Worm (Caenorhabditis elegans) whole organism, L3 larva: ENCODE measurements around the gene lbp-4.

Source experiments
- R02D3.7 ChIP-seq: fragments of 150-350 bp; optimal IDR thresholded peaks from 2 replicates; lab custom pipeline; 2014; ENCODE audit warnings: missing biosample characterization, missing genetic modification characterization
- aly-2 ChIP-seq: fragments of 150-350 bp; optimal IDR thresholded peaks from 2 replicates; lab custom pipeline; 2014; ENCODE audit warnings: missing biosample characterization, missing genetic modification characterization
- ama-1 ChIP-seq: fragments of 150-350 bp; optimal IDR thresholded peaks from 2 replicates; lab custom pipeline; 2018
- ceh-16 ChIP-seq: sonication (generic microtip); optimal IDR thresholded peaks from 2 replicates; lab custom pipeline; 2017; ENCODE audit warnings: missing biosample characterization, missing genetic modification characterization
- ceh-28 ChIP-seq: fragments of 150-350 bp; optimal IDR thresholded peaks from 2 replicates; lab custom pipeline; 2014; ENCODE audit warnings: missing biosample characterization, missing genetic modification reagents, missing genetic modification characterization
- ceh-9 ChIP-seq: sonication (generic microtip); optimal IDR thresholded peaks from 2 replicates; lab custom pipeline; 2018; ENCODE audit warnings: missing biosample characterization, missing genetic modification characterization
- daf-12 ChIP-seq: fragments of 150-350 bp; optimal IDR thresholded peaks from 2 replicates; lab custom pipeline; 2014; ENCODE audit warnings: missing biosample characterization, missing genetic modification reagents, missing genetic modification characterization
- egl-27 ChIP-seq: sonication (generic microtip); optimal IDR thresholded peaks from 4 replicates; lab custom pipeline; 2017; ENCODE audit warnings: missing biosample characterization, missing genetic modification reagents, missing genetic modification characterization
- egl-5 ChIP-seq: fragments of 150-350 bp; optimal IDR thresholded peaks from 2 replicates; lab custom pipeline; 2017; ENCODE audit warnings: missing biosample characterization, missing genetic modification reagents, missing genetic modification characterization, inconsistent platforms
- elt-1 ChIP-seq: fragments of 150-350 bp; optimal IDR thresholded peaks from 2 replicates; lab custom pipeline; 2014; ENCODE audit warnings: missing biosample characterization, missing genetic modification characterization
- elt-2 ChIP-seq: sonication (generic microtip); optimal IDR thresholded peaks from 2 replicates; lab custom pipeline; 2016; ENCODE audit warnings: missing genetic modification reagents, mild to moderate bottlenecking, missing genetic modification characterization, missing compliant biosample characterization
- elt-3 ChIP-seq, 3 experiments: fragments of 150-350 bp in 1 of 3; sonication (generic microtip) in 2 of 3; optimal IDR thresholded peaks; 2 replicates in 2 of 3; 4 replicates in 1 of 3; lab custom pipeline; 2014 to 2017; ENCODE audit warnings: missing biosample characterization in 3 of 3, missing genetic modification characterization in 3 of 3
- eor-1 ChIP-seq, 2 experiments: fragments of 150-350 bp; optimal IDR thresholded peaks; 2 replicates each; lab custom pipeline; 2014 to 2018; ENCODE audit warnings: missing biosample characterization in 2 of 2, missing genetic modification characterization in 2 of 2
- fkh-2 ChIP-seq: fragments of 150-350 bp; optimal IDR thresholded peaks from 2 replicates; lab custom pipeline; 2014; ENCODE audit warnings: missing biosample characterization, missing genetic modification reagents, missing genetic modification characterization
- fos-1 ChIP-seq: fragments of 150-350 bp; optimal IDR thresholded peaks from 2 replicates; lab custom pipeline; 2014; ENCODE audit warnings: missing biosample characterization, missing genetic modification characterization
- hmg-11 ChIP-seq: sonication (generic microtip); optimal IDR thresholded peaks from 2 replicates; lab custom pipeline; 2016; ENCODE audit warnings: missing genetic modification characterization, missing compliant biosample characterization
- jun-1 ChIP-seq: fragments of 150-350 bp; optimal IDR thresholded peaks from 2 replicates; lab custom pipeline; 2014; ENCODE audit warnings: missing biosample characterization, missing genetic modification reagents, missing genetic modification characterization
- lin-15B ChIP-seq: fragments of 150-350 bp; optimal IDR thresholded peaks from 2 replicates; lab custom pipeline; 2014; ENCODE audit warnings: missing biosample characterization, missing genetic modification characterization
- lsy-12 ChIP-seq: sonication (generic microtip); optimal IDR thresholded peaks from 2 replicates; lab custom pipeline; 2016; ENCODE audit warnings: mild to moderate bottlenecking, missing genetic modification characterization, missing compliant biosample characterization
- mdl-1 ChIP-seq: fragments of 150-350 bp; optimal IDR thresholded peaks from 2 replicates; lab custom pipeline; 2014; ENCODE audit warnings: missing biosample characterization, missing genetic modification characterization
- mml-1 ChIP-seq: fragments of 150-350 bp; sonication (generic microtip); optimal IDR thresholded peaks from 3 replicates; lab custom pipeline; 2014; ENCODE audit warnings: missing biosample characterization, missing genetic modification characterization
- nfya-1 ChIP-seq: sonication (generic microtip); optimal IDR thresholded peaks from 2 replicates; lab custom pipeline; 2017; ENCODE audit warnings: missing genetic modification characterization, mild to moderate bottlenecking, missing compliant biosample characterization, antibody characterized with exemption, moderate library complexity; ENCODE audit not compliant: insufficient read depth
- nhr-11 ChIP-seq: fragments of 150-350 bp; optimal IDR thresholded peaks from 2 replicates; lab custom pipeline; 2014; ENCODE audit warnings: missing biosample characterization, missing genetic modification characterization
- nhr-12 ChIP-seq: fragments of 150-350 bp; optimal IDR thresholded peaks from 2 replicates; lab custom pipeline; 2014; ENCODE audit warnings: missing biosample characterization, missing genetic modification characterization
- nhr-23 ChIP-seq: fragments of 150-350 bp; optimal IDR thresholded peaks from 2 replicates; lab custom pipeline; 2014; ENCODE audit warnings: missing biosample characterization, missing genetic modification reagents, missing genetic modification characterization
- nhr-25 ChIP-seq: sonication (generic microtip); optimal IDR thresholded peaks from 2 replicates; lab custom pipeline; 2017; ENCODE audit warnings: missing biosample characterization, missing genetic modification characterization
- nhr-43 ChIP-seq: sonication (generic microtip); optimal IDR thresholded peaks from 2 replicates; lab custom pipeline; 2016; ENCODE audit warnings: mild to moderate bottlenecking, missing genetic modification characterization, missing compliant biosample characterization; ENCODE audit not compliant: poor library complexity, severe bottlenecking
- pha-4 ChIP-seq: fragments of 150-350 bp; optimal IDR thresholded peaks from 2 replicates; lab custom pipeline; 2014; ENCODE audit warnings: missing biosample characterization, missing genetic modification reagents, missing genetic modification characterization
- pqm-1 ChIP-seq: fragments of 150-350 bp; optimal IDR thresholded peaks from 2 replicates; lab custom pipeline; 2017; ENCODE audit warnings: missing biosample characterization, missing genetic modification characterization, inconsistent platforms
- skn-1 ChIP-seq: fragments of 150-350 bp; optimal IDR thresholded peaks from 2 replicates; lab custom pipeline; 2014; ENCODE audit warnings: missing biosample characterization, missing genetic modification characterization
- snpc-4 ChIP-seq: fragments of 150-350 bp; optimal IDR thresholded peaks from 2 replicates; lab custom pipeline; 2014; ENCODE audit warnings: missing biosample characterization, missing genetic modification characterization
- tbx-2 ChIP-seq: sonication (generic microtip); optimal IDR thresholded peaks from 2 replicates; lab custom pipeline; 2016; ENCODE audit warnings: mild to moderate bottlenecking, missing genetic modification characterization, missing compliant biosample characterization
- unc-39 ChIP-seq: sonication (generic microtip); optimal IDR thresholded peaks from 4 replicates; lab custom pipeline; 2017; ENCODE audit warnings: missing biosample characterization, missing genetic modification characterization
- unc-62 ChIP-seq: fragments of 150-350 bp; sonication (generic microtip); optimal IDR thresholded peaks from 4 replicates; lab custom pipeline; 2014; ENCODE audit warnings: missing biosample characterization, missing genetic modification reagents, missing genetic modification characterization
- zag-1 ChIP-seq: fragments of 150-350 bp; optimal IDR thresholded peaks from 2 replicates; lab custom pipeline; 2014; ENCODE audit warnings: missing biosample characterization, missing genetic modification characterization
- ztf-11 ChIP-seq: fragments of 150-350 bp; optimal IDR thresholded peaks from 2 replicates; lab custom pipeline; 2014; ENCODE audit warnings: missing biosample characterization, missing genetic modification characterization
- ztf-4 ChIP-seq: fragments of 150-350 bp; optimal IDR thresholded peaks from 2 replicates; lab custom pipeline; 2014; ENCODE audit warnings: missing biosample characterization, missing genetic modification characterization

The lbp-4 gene

DNA sequence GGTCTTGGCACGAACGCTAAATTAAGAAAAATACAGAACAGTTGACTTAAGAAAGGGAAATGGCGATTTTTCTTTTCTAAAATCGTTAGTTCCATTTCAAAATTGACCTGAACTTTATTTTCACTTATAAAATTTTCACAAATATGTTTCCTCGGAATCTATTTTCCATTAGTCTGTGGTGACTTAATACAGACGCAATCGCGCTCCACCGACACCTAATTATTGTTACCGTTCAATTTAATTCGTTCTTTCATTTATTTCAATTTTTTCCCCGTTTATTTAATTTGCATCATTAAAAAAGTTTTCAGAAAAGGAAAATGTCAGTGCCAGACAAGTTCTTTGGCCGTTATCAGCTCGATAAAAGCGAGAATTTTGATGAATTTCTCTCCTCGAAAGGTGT is at the start of gene lbp-4:
Gene lbp-4 (plus strand): TSS at position 309 of the 400 bp plus-strand sequence.
- TF ChIP-seq pqm-1 (tag; lab: Kevin White, UChicago) (peak; percentile 37), elt-2 (tag; lab: Kevin White, UChicago) (peak; percentile 39), unc-62 (GFP tag; lab: Kevin White, UChicago) (no peak), nhr-23 (peak; percentile 54), nfya-1 (tag; lab: Kevin White, UChicago) (peak; percentile 50), elt-3 (tag; optimal IDR thresholded peaks at IDR 0.05; lab: Kevin White, UChicago) (no peak), lin-15B (tag; lab: Kevin White, UChicago) (peak; percentile 51), pha-4 (tag; lab: Kevin White, UChicago) (peak; percentile 73), snpc-4 (peak; percentile 19)
- TF ChIP-seq, all 47 proteins: peak for 7

DNA sequence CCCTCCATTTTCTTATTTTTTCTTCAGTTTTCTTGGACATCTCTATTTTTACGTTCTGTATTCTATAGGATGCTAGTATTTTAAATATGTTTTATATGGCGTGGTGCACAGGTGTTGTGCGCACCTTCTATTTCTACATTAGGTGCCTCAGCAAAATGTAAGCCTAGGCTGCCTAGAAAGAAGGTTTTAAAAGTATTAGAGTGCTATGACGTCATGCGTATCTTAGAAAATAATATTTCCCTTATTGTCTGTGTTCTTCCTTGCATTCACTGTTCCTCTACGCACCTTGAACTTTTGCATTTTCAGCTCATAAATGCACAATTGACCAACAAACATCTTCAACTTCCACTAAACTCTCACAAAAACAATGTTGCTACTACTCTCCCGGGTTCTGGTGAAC is 49.4 kb upstream of the lbp-4 start, which contains the start of gene frpr-3:
Gene frpr-3 (plus strand): TSS at position 301 of the 400 bp plus-strand sequence.
- TF ChIP-seq lsy-12 (tag; lab: Kevin White, UChicago) (no peak), zag-1 (tag; lab: Kevin White, UChicago) (no peak), skn-1 (tag; lab: Kevin White, UChicago) (no peak), nfya-1 (tag; lab: Kevin White, UChicago) (no peak), ztf-11 (no peak), ceh-9 (tag; lab: Kevin White, UChicago) (no peak)

DNA sequence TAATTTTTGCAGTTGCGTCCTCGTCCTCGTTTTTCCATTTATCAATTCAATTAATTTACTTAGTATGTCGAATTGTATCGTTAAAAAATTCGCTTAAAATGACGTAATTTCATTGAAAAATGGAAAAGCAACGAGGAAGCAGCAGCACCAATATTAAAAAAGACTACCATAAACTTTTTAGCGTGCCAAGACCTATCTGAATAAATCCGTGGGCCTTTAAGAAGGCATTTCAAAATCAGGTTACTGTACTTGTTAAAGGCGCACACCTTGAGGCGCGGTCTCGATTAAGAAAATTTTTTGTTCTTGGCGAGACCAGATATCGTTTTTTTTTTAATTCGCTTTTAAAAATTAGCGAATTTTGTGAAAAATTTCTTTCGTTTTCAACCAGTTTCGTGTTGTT is 46.7 kb upstream of the lbp-4 start:
- TF ChIP-seq pqm-1 (tag; lab: Kevin White, UChicago), result no peak
- TF ChIP-seq nhr-11, result no peak
- no peak for TF ChIP-seq eor-1 (tag; optimal IDR thresholded peaks at IDR 0.05; lab: Kevin White, UChicago)
- TF ChIP-seq nhr-23, result no peak
- TF ChIP-seq aly-2 (tag; lab: Kevin White, UChicago), result no peak
- no peak for TF ChIP-seq fos-1 (tag; lab: Kevin White, UChicago)
- no peak for TF ChIP-seq skn-1 (tag; lab: Kevin White, UChicago)
- TF ChIP-seq ztf-4 (tag; lab: Kevin White, UChicago), result no peak
- TF ChIP-seq, all 47 proteins: peak for 0

DNA sequence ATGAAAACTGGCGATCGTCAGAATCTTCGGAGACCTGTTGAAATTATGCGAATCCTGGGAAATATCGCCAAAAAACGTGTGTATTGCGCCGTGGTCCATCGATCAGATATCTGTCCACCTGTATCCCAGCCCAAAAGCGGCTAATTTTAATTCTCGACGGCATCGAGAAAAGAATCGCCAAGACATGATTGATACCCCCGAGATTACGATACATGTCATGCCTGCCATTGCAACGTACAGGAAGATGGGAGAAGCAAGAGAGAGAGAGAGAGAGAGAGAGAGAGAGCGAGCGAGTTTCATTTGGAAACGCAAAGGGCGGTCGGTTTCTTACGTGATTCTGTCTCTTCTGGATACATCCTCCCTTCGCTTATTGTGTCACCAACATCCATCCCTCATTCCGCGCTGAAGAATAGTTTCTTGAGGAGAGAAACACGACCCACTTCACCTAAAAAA is 46.2 kb upstream of the lbp-4 start, which contains the start of gene grl-10:
Gene grl-10 (plus strand): TSS at position 403 of the 453 bp plus-strand sequence.
- peak; percentile 61 for TF ChIP-seq nhr-43 (tag; lab: Kevin White, UChicago)
- no peak for TF ChIP-seq ceh-9 (tag; lab: Kevin White, UChicago)

DNA sequence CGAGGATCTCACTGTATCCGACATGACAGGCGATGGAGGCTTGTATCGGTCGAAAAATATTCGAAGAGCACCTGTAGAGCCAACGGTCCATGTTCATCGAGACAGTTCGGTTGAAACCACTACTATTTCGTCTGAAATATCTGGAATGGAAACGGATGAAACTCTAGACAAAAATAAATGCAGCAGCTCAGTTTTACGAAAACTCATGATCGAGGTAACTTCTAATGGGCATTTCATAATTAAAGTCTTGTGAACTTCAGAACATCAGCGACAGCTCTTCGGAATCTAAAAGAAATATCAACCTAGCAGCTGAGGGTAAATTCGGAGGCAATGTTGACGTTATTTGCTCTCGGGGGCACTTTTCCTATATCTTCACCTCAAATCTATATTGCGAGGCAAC is 45.2 kb upstream of the lbp-4 start:
- TF ChIP-seq jun-1, result no peak
- TF ChIP-seq nhr-43 (tag; lab: Kevin White, UChicago), result peak; percentile 47
- no peak for TF ChIP-seq lsy-12 (tag; lab: Kevin White, UChicago)
- peak; percentile 32 for TF ChIP-seq ama-1
- TF ChIP-seq mml-1 (tag; lab: Kevin White, UChicago), result no peak
- TF ChIP-seq elt-3 (tag; optimal IDR thresholded peaks at IDR 0.05; lab: Kevin White, UChicago), result no peak

DNA sequence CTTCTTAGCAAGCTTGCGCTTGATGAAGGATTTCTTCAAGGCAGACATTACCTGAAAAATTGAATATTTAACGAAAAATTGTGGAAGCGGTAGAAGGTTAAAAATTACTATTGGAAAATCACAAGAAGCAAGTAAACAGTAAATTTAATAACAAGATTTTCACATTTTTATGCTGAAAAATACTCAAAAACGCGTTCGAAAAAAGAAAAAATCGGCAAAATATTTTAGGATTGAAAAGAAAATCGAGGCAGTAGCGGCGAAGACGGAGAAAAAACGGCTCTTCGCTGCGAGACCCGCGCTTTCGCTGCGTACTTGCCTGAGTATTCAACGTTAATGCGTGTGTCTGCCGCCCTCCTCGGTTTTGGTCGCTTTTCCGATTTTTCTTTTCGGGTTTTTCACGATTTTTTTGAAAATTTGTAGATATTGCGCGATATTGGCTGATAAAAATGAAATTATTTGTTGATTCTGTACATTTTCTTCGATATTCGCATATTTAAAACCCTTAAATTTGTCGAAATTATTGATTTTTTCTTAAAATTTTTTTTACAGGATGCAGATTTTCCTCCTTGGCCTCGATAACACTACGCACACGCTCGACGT is 44.2 kb upstream of the lbp-4 start, which contains the start of the genes rpl-39 and rps-30:
Gene rpl-39 (minus strand): TSS at position 51 of the 600 bp plus-strand sequence.
Gene rps-30 (plus strand): TSS at position 550 of the 600 bp plus-strand sequence.
- TF ChIP-seq ama-1 (peak; percentile 59), eor-1 (tag; optimal IDR thresholded peaks at IDR 0.05; lab: Kevin White, UChicago) (no peak), elt-1 (peak; percentile 25), R02D3.7 (tag; lab: Kevin White, UChicago) (peak; percentile 91), ceh-16 (tag; lab: Kevin White, UChicago) (no peak), pqm-1 (tag; lab: Kevin White, UChicago) (peak; percentile 69), fkh-2 (tag; lab: Kevin White, UChicago) (no peak), unc-39 (no peak), elt-2 (tag; lab: Kevin White, UChicago) (peak; percentile 65), nhr-25 (tag; lab: Kevin White, UChicago) (peak; percentile 88), nhr-11 (peak; percentile 53), egl-5 (no peak), ceh-28 (tag; lab: Kevin White, UChicago) (peak; percentile 43), ceh-9 (tag; lab: Kevin White, UChicago) (no peak), lsy-12 (tag; lab: Kevin White, UChicago) (peak; percentile 70), nhr-12 (tag; lab: Kevin White, UChicago) (no peak), zag-1 (tag; lab: Kevin White, UChicago) (no peak), unc-62 (GFP tag; lab: Kevin White, UChicago) (no peak), lin-15B (tag; lab: Kevin White, UChicago) (peak; percentile 91), mdl-1 (no peak), nhr-23 (peak; percentile 88), egl-27 (tag; lab: Kevin White, UChicago) (no peak), snpc-4 (peak; percentile 62), daf-12 (no peak), fos-1 (tag; lab: Kevin White, UChicago) (no peak), ztf-4 (tag; lab: Kevin White, UChicago) (no peak), ztf-11 (no peak), mml-1 (tag; lab: Kevin White, UChicago) (no peak), tbx-2 (tag; lab: Kevin White, UChicago) (peak; percentile 41), jun-1 (peak; percentile 66), hmg-11 (tag; lab: Kevin White, UChicago) (peak; percentile 89), skn-1 (tag; lab: Kevin White, UChicago) (peak; percentile 73)
